Worm (Caenorhabditis elegans): ENCODE results near the gene nhr-150.

nhr-150 gene

ce11 chrV:15479107-15479506 is 2.2 kb downstream of the nhr-150 start (continued):
- no peak for TF ChIP-seq snpc-1.2 (GFP tag; IDR thresholded peaks at IDR 0.05)
- no peak for TF ChIP-seq ztf-11 (tag; optimal IDR thresholded peaks at IDR 0.05)
- TF ChIP-seq lin-1 (GFP tag; IDR thresholded peaks at IDR 0.05): no peak
- TF ChIP-seq daf-19 (GFP tag; conservative IDR thresholded peaks at IDR 0.05): no peak
- no peak for TF ChIP-seq F44E2.7 (GFP tag; IDR thresholded peaks at IDR 0.05)
- no peak for TF ChIP-seq nhr-237 (tag; optimal IDR thresholded peaks at IDR 0.05)
- no peak for TF ChIP-seq nhr-10 (tag; optimal IDR thresholded peaks at IDR 0.05)
- no peak for TF ChIP-seq cey-2 (tag; optimal IDR thresholded peaks at IDR 0.05; ENCODE audit: borderline replicate concordance, insufficient read depth)
- TF ChIP-seq vab-7 (GFP tag; IDR thresholded peaks at IDR 0.05): no peak
- no peak for TF ChIP-seq lin-13 (GFP tag; optimal IDR thresholded peaks at IDR 0.05)
- no peak for TF ChIP-seq zfp-2 (tag; optimal IDR thresholded peaks at IDR 0.05)

- TF ChIP-seq mxl-2 (GFP tag; conservative IDR thresholded peaks at IDR 0.05): no peak
- peak; percentile 88 for TF ChIP-seq nhr-28 (tag; optimal IDR thresholded peaks at IDR 0.05)
- TF ChIP-seq F49E8.2 (tag; optimal IDR thresholded peaks at IDR 0.05; ENCODE audit: borderline replicate concordance): no peak
- TF ChIP-seq lin-15B (tag; optimal IDR thresholded peaks at IDR 0.05): no peak
- TF ChIP-seq Y48G9A.11 (GFP tag; IDR thresholded peaks at IDR 0.05): no peak
- TF ChIP-seq nhr-76 (tag; optimal IDR thresholded peaks at IDR 0.05): no peak
- no peak for TF ChIP-seq nhr-41 (GFP tag; IDR thresholded peaks at IDR 0.05)
- TF ChIP-seq pqm-1 (tag; optimal IDR thresholded peaks at IDR 0.05): peak; percentile 45
- no peak for TF ChIP-seq nhr-6 (tag; optimal IDR thresholded peaks at IDR 0.05)
- TF ChIP-seq daf-12 (tag; optimal IDR thresholded peaks at IDR 0.05): no peak
- TF ChIP-seq Y5F2A.4 (GFP tag; optimal IDR thresholded peaks at IDR 0.05): no peak
Observed at ce11 chrV:15478597-15478996, 2.7 kb downstream of the nhr-150 start, which contains the start of gene C06B8.2. Gene C06B8.2, minus strand, starts transcription at chrV:15478749.

- no peak for TF ChIP-seq vab-7 (GFP tag; IDR thresholded peaks at IDR 0.05)
Observed at ce11 chrV:15471029-15471428, 10.2 kb downstream of the nhr-150 start, which contains the start of gene dpf-1. Gene dpf-1, plus strand, starts transcription at chrV:15471329.

- TF ChIP-seq dve-1 (tag; optimal IDR thresholded peaks at IDR 0.05; ENCODE audit: insufficient read depth) (no peak), unc-62 (GFP tag; optimal IDR thresholded peaks at IDR 0.05 in 1 of 2) (peak in 1 of 2 experiments; percentile 84), unc-62 (tag; optimal IDR thresholded peaks at IDR 0.05) (no peak), aha-1 (tag) (peak; percentile 59)
Observed at ce11 chrV:15466719-15467118, 14.5 kb downstream of the nhr-150 start.

ce11 chrV:15466017-15466416 is 15.2 kb downstream of the nhr-150 start:
- no peak for TF ChIP-seq T26A8.4 (GFP tag; IDR thresholded peaks at IDR 0.05)
- TF ChIP-seq set-16 (GFP tag; IDR thresholded peaks at IDR 0.05): peak; percentile 50; the same call in 1 of the 2 replicates

- TF ChIP-seq mep-1 (tag; optimal IDR thresholded peaks at IDR 0.05) (peak; percentile 96), F49E8.2 (tag; optimal IDR thresholded peaks at IDR 0.05; ENCODE audit: borderline replicate concordance) (peak; percentile 91), zfp-3 (GFP tag; conservative IDR thresholded peaks at IDR 0.05) (peak; percentile 90), daf-8 (GFP tag; IDR thresholded peaks at IDR 0.05) (peak; percentile 63; the same call in 1 of the 2 replicates), madf-9 (GFP tag; conservative IDR thresholded peaks at IDR 0.05) (peak; percentile 94), vab-7 (GFP tag; IDR thresholded peaks at IDR 0.05) (peak; percentile 91), gei-8 (GFP tag; optimal IDR thresholded peaks at IDR 0.05) (peak; percentile 83), cey-2 (tag; optimal IDR thresholded peaks at IDR 0.05; ENCODE audit: borderline replicate concordance, insufficient read depth) (peak; percentile 70), nhr-237 (tag; optimal IDR thresholded peaks at IDR 0.05) (peak; percentile 46), mxl-3 (GFP tag; optimal IDR thresholded peaks at IDR 0.05) (peak; percentile 76), egl-27 (tag; optimal IDR thresholded peaks at IDR 0.05) (no peak), Y48G9A.11 (GFP tag; IDR thresholded peaks at IDR 0.05) (peak; percentile 92), ZK546.5 (tag; optimal IDR thresholded peaks at IDR 0.05) (no peak), zip-11 (GFP tag; IDR thresholded peaks at IDR 0.05) (peak; percentile 85; the same call in 1 of the 2 replicates), jun-1 (tag; optimal IDR thresholded peaks at IDR 0.05) (peak; percentile 75), lin-38 (GFP tag; IDR thresholded peaks at IDR 0.05) (peak; percentile 89), sdz-12 (GFP tag; optimal IDR thresholded peaks at IDR 0.05) (peak; percentile 92), ztf-11 (tag; optimal IDR thresholded peaks at IDR 0.05) (no peak), zfp-2 (tag; optimal IDR thresholded peaks at IDR 0.05) (peak; percentile 79), ZK337.2 (GFP tag; IDR thresholded peaks at IDR 0.05) (peak; percentile 60)
Observed at ce11 chrV:15465032-15465727, 16.1 kb downstream of the nhr-150 start, which contains the start of gene pqn-71. Gene pqn-71, plus strand, starts transcription at chrV:15465677.

Data from whole organism, L4 larva.